Worm (Caenorhabditis elegans): Measurements from ENCODE around the gene kin-16.

ce11 chrII:9477567-9477966 lies 41.7 kb upstream of the kin-16 start, which contains the start of gene chil-27:
- TF ChIP-seq xbp-1 (tag; optimal IDR thresholded peaks at IDR 0.05) (no peak), lin-13 (GFP tag; optimal IDR thresholded peaks at IDR 0.05) (no peak), nhr-20 (tag; optimal IDR thresholded peaks at IDR 0.05) (no peak), sup-37 (GFP tag; optimal IDR thresholded peaks at IDR 0.05) (no peak), ets-5 (GFP tag; IDR thresholded peaks at IDR 0.05) (no peak), dpl-1 (GFP tag; optimal IDR thresholded peaks at IDR 0.05) (no peak), dsc-1 (tag; optimal IDR thresholded peaks at IDR 0.05) (no peak), nhr-77 (tag; optimal IDR thresholded peaks at IDR 0.05) (no peak)
